Worm (Caenorhabditis elegans) whole organism, L2 larva: ENCODE data around the gene efn-3.

Experiments used
- R02D3.7 ChIP-seq: fragments of 150-350 bp; optimal IDR thresholded peaks from 2 replicates; lab custom pipeline; 2014; ENCODE audit warnings: missing biosample characterization, missing genetic modification characterization
- ama-1 ChIP-seq: fragments of 150-350 bp; optimal IDR thresholded peaks from 2 replicates; lab custom pipeline; 2018; ENCODE audit warnings: inconsistent platforms
- ceh-16 ChIP-seq: fragments of 150-350 bp; optimal IDR thresholded peaks from 2 replicates; lab custom pipeline; 2014; ENCODE audit warnings: missing biosample characterization, missing genetic modification characterization
- ceh-82 ChIP-seq: fragments of 150-350 bp; optimal IDR thresholded peaks from 2 replicates; lab custom pipeline; 2014; ENCODE audit warnings: missing biosample characterization, missing genetic modification characterization
- fos-1 ChIP-seq: fragments of 150-350 bp; optimal IDR thresholded peaks from 2 replicates; lab custom pipeline; 2014; ENCODE audit warnings: missing biosample characterization, missing genetic modification characterization
- lin-39 ChIP-seq: fragments of 150-350 bp; optimal IDR thresholded peaks from 2 replicates; lab custom pipeline; 2014; ENCODE audit warnings: missing biosample characterization, missing genetic modification reagents, missing genetic modification characterization
- nhr-10 ChIP-seq: sonication (generic microtip); optimal IDR thresholded peaks from 2 replicates; lab custom pipeline; 2017; ENCODE audit warnings: missing biosample characterization, missing genetic modification characterization
- nhr-11 ChIP-seq: fragments of 150-350 bp; optimal IDR thresholded peaks from 2 replicates; lab custom pipeline; 2014; ENCODE audit warnings: missing biosample characterization, missing genetic modification characterization
- nhr-25 ChIP-seq: fragments of 150-350 bp; sonication (generic microtip); optimal IDR thresholded peaks from 3 replicates; lab custom pipeline; 2014; ENCODE audit warnings: missing biosample characterization, missing genetic modification characterization
- snpc-4 ChIP-seq: fragments of 150-350 bp; optimal IDR thresholded peaks from 2 replicates; lab custom pipeline; 2014; ENCODE audit warnings: missing biosample characterization, missing genetic modification characterization
- unc-39 ChIP-seq: fragments of 150-350 bp; optimal IDR thresholded peaks from 2 replicates; lab custom pipeline; 2014; ENCODE audit warnings: missing biosample characterization, missing genetic modification characterization
- unc-62 ChIP-seq: fragments of 150-350 bp; optimal IDR thresholded peaks from 2 replicates; lab custom pipeline; 2014; ENCODE audit warnings: missing biosample characterization, missing genetic modification reagents, missing genetic modification characterization
- zag-1 ChIP-seq: fragments of 150-350 bp; optimal IDR thresholded peaks from 2 replicates; lab custom pipeline; 2014; ENCODE audit warnings: missing biosample characterization, missing genetic modification characterization
- ztf-11 ChIP-seq: sonication (generic microtip); optimal IDR thresholded peaks from 2 replicates; lab custom pipeline; 2017; ENCODE audit warnings: missing biosample characterization, missing genetic modification characterization

- TF ChIP-seq ceh-82 (tag; lab: Kevin White, UChicago) (no peak), nhr-11 (tag; lab: Kevin White, UChicago) (no peak), lin-39 (tag; lab: Kevin White, UChicago) (no peak), snpc-4 (no peak), nhr-25 (tag; lab: Kevin White, UChicago) (peak; percentile 23), fos-1 (tag; lab: Kevin White, UChicago) (peak; percentile 20), zag-1 (peak; percentile 1), R02D3.7 (tag; lab: Kevin White, UChicago) (no peak), ztf-11 (no peak), unc-62 (no peak), ama-1 (lab: Kevin White, UChicago) (no peak), nhr-10 (tag; lab: Kevin White, UChicago) (no peak), ceh-16 (tag; lab: Kevin White, UChicago) (peak; percentile 29), unc-39 (tag; lab: Kevin White, UChicago) (no peak)
These were observed 41.8 kb upstream of the efn-3 start, which contains the start of the genes cdk-4 and F18H3.1 for ce11 chrX:13518861-13519713.
